Fruit fly (Drosophila melanogaster) whole organism, embryonic: Measurements from ENCODE around the gene PGRP-LF.
A peak's percentile ranks its signal among the peaks of the same experiment; 100 is the strongest.

Source experiments
- BEAF-32 ChIP-seq: fragments of 200-800 bp; sonication (Bioruptor generic); optimal IDR thresholded peaks from 3 replicates; lab custom pipeline; 2017; ENCODE audit warnings: missing biosample characterization, missing genetic modification characterization, mild to moderate bottlenecking, moderate library complexity, missing genetic modification reagents
- Blimp-1 ChIP-seq: fragments of 200-800 bp; sonication (Bioruptor generic); optimal IDR thresholded peaks from 3 replicates; lab custom pipeline; 2018; ENCODE audit warnings: missing biosample characterization, missing genetic modification characterization, mild to moderate bottlenecking, moderate library complexity, missing genetic modification reagents
- Bteb2 ChIP-seq: fragments of 200-800 bp; sonication (Bioruptor generic); optimal IDR thresholded peaks from 2 replicates; lab custom pipeline; 2016; ENCODE audit warnings: missing biosample characterization, missing genetic modification characterization
- CG10209 ChIP-seq: fragments of 200-800 bp; sonication (Bioruptor generic); optimal IDR thresholded peaks from 3 replicates; lab custom pipeline; 2017; ENCODE audit warnings: missing biosample characterization, mild to moderate bottlenecking, missing genetic modification characterization, missing genetic modification reagents
- CG10431 ChIP-seq: fragments of 200-800 bp; sonication (Bioruptor generic); optimal IDR thresholded peaks from 3 replicates; lab custom pipeline; 2018; ENCODE audit warnings: missing biosample characterization, mild to moderate bottlenecking, missing genetic modification characterization
- CG12104 ChIP-seq: fragments of 200-800 bp; sonication (Bioruptor generic); optimal IDR thresholded peaks from 3 replicates; lab custom pipeline; 2016; ENCODE audit warnings: missing biosample characterization, missing genetic modification characterization
- CG12942 ChIP-seq: fragments of 200-800 bp; sonication (Bioruptor generic); optimal IDR thresholded peaks from 3 replicates; lab custom pipeline; 2016; ENCODE audit warnings: missing biosample characterization, missing genetic modification characterization
- CG16815 ChIP-seq: fragments of 200-800 bp; sonication (Bioruptor generic); optimal IDR thresholded peaks from 3 replicates; lab custom pipeline; 2017; ENCODE audit warnings: missing biosample characterization, mild to moderate bottlenecking, missing genetic modification characterization
- CG17328 ChIP-seq: fragments of 200-800 bp; sonication (Bioruptor generic); IDR thresholded peaks from 2 replicates; pipeline ENCODE4 v1.3.6; 2022; ENCODE audit warnings: missing biosample characterization, missing genetic modification characterization
- CG17361 ChIP-seq: fragments of 200-800 bp; sonication (Bioruptor generic); IDR thresholded peaks from 3 replicates; pipeline ENCODE4 v1.3.6; 2022; ENCODE audit warnings: missing biosample characterization, missing genetic modification characterization
- CG18011 ChIP-seq: fragments of 200-800 bp; sonication (Bioruptor generic); optimal IDR thresholded peaks from 2 replicates; lab custom pipeline; 2017; ENCODE audit warnings: missing biosample characterization, missing genetic modification characterization, mild to moderate bottlenecking, moderate library complexity, missing genotype
- CG18476 ChIP-seq: fragments of 200-800 bp; sonication (Bioruptor generic); optimal IDR thresholded peaks from 2 replicates; lab custom pipeline; 2016; ENCODE audit warnings: missing biosample characterization, mild to moderate bottlenecking, missing genetic modification characterization
- CG2712 ChIP-seq: fragments of 200-800 bp; optimal IDR thresholded peaks from 3 replicates; lab custom pipeline; 2019; ENCODE audit warnings: missing biosample characterization, mild to moderate bottlenecking, missing genetic modification characterization, moderate library complexity
- CG2889 ChIP-seq: fragments of 200-800 bp; sonication (Bioruptor generic); IDR thresholded peaks from 3 replicates; pipeline ENCODE4 v1.3.6; 2022; ENCODE audit warnings: missing biosample characterization, missing genetic modification characterization
- CG3065 ChIP-seq: fragments of 200-800 bp; sonication (Bioruptor generic); optimal IDR thresholded peaks from 2 replicates; lab custom pipeline; 2016; ENCODE audit warnings: missing biosample characterization, missing genetic modification characterization
- CG3847 ChIP-seq: fragments of 200-800 bp; sonication (Bioruptor generic); IDR thresholded peaks from 2 replicates; pipeline ENCODE4 v1.3.6; 2022; ENCODE audit warnings: missing biosample characterization, missing genetic modification characterization
- CG4617 ChIP-seq: fragments of 200-800 bp; sonication (Bioruptor generic); optimal IDR thresholded peaks from 3 replicates; lab custom pipeline; 2016; ENCODE audit warnings: missing biosample characterization, missing genetic modification characterization, borderline replicate concordance
- CG5180 ChIP-seq: fragments of 200-800 bp; sonication (Bioruptor generic); optimal IDR thresholded peaks from 3 replicates; lab custom pipeline; 2017; ENCODE audit warnings: missing biosample characterization, missing genetic modification characterization, mild to moderate bottlenecking, moderate library complexity, missing genetic modification reagents
- CG6683 ChIP-seq: fragments of 200-800 bp; sonication (Bioruptor generic); optimal IDR thresholded peaks from 2 replicates; lab custom pipeline; 2017; ENCODE audit warnings: missing biosample characterization, mild to moderate bottlenecking, missing genetic modification characterization, missing genetic modification reagents
- CG7786 ChIP-seq: fragments of 200-800 bp; sonication (Bioruptor generic); optimal IDR thresholded peaks from 2 replicates; lab custom pipeline; 2016; ENCODE audit warnings: missing biosample characterization, missing genetic modification characterization
- CG8388 ChIP-seq: fragments of 200-800 bp; sonication (Bioruptor generic); optimal IDR thresholded peaks from 2 replicates; lab custom pipeline; 2019; ENCODE audit warnings: missing biosample characterization, mild to moderate bottlenecking, missing genetic modification characterization, moderate library complexity
- D ChIP-seq, 2 experiments: fragments of 200-800 bp in 1 of 2; fragments of >200 bp in 1 of 2; sonication (Bioruptor generic) in 1 of 2; optimal IDR thresholded peaks; 2 replicates in 1 of 2; 3 replicates in 1 of 2; lab custom pipeline; 2017; ENCODE audit warnings: mild to moderate bottlenecking in 1 of 2, missing biosample characterization in 1 of 2, missing genetic modification characterization in 1 of 2, missing genetic modification reagents in 1 of 2
- Dek ChIP-seq: fragments of 200-800 bp; sonication (Bioruptor generic); optimal IDR thresholded peaks from 3 replicates; lab custom pipeline; 2019; ENCODE audit warnings: missing biosample characterization, mild to moderate bottlenecking, missing genetic modification characterization, moderate library complexity
- Dfd ChIP-seq, 2 experiments: fragments of >200 bp; optimal IDR thresholded peaks; 2 replicates each; lab custom pipeline; 2017; ENCODE audit warnings: missing biosample characterization in 2 of 2, missing genetic modification characterization in 2 of 2
- ERR ChIP-seq: fragments of 200-800 bp; sonication (Bioruptor generic); optimal IDR thresholded peaks from 2 replicates; lab custom pipeline; 2016; ENCODE audit warnings: missing biosample characterization, missing genetic modification characterization
- Gug ChIP-seq: fragments of 200-800 bp; sonication (Bioruptor generic); IDR thresholded peaks from 4 replicates; pipeline ENCODE4 v1.3.6; 2022; ENCODE audit warnings: missing biosample characterization, missing genetic modification characterization
- HLH54F ChIP-seq: fragments of 200-800 bp; sonication (Bioruptor generic); optimal IDR thresholded peaks from 3 replicates; lab custom pipeline; 2016; ENCODE audit warnings: missing biosample characterization, missing genetic modification characterization
- HmgZ ChIP-seq: fragments of 200-800 bp; sonication (Bioruptor generic); optimal IDR thresholded peaks from 2 replicates; lab custom pipeline; 2018; ENCODE audit warnings: missing biosample characterization, mild to moderate bottlenecking, missing genetic modification characterization
- Kr ChIP-seq: fragments of 200-800 bp; sonication (Bioruptor generic); optimal IDR thresholded peaks from 2 replicates; lab custom pipeline; 2017; ENCODE audit warnings: missing biosample characterization, mild to moderate bottlenecking, missing genetic modification characterization
- NC2α ChIP-seq: fragments of 200-800 bp; sonication (Bioruptor generic); optimal IDR thresholded peaks from 2 replicates; lab custom pipeline; 2016; ENCODE audit warnings: missing biosample characterization, missing genetic modification characterization
- PHDP ChIP-seq: fragments of 200-800 bp; sonication (Bioruptor generic); optimal IDR thresholded peaks from 3 replicates; lab custom pipeline; 2018; ENCODE audit warnings: missing biosample characterization, mild to moderate bottlenecking, missing genetic modification characterization, moderate library complexity
- Spps ChIP-seq: fragments of 200-800 bp; sonication (Bioruptor generic); optimal IDR thresholded peaks from 2 replicates; lab custom pipeline; 2018; ENCODE audit warnings: missing biosample characterization, mild to moderate bottlenecking, missing genetic modification characterization
- TFAM ChIP-seq: fragments of 200-800 bp; sonication (Bioruptor generic); optimal IDR thresholded peaks from 2 replicates; lab custom pipeline; 2017; ENCODE audit warnings: missing biosample characterization, missing genetic modification characterization, inconsistent platforms
- Taf1 ChIP-seq: fragments of 200-800 bp; sonication (Bioruptor generic); IDR thresholded peaks from 2 replicates; pipeline ENCODE4 v1.3.6; 2022; ENCODE audit warnings: missing biosample characterization, missing genetic modification characterization
- YL-1 ChIP-seq: fragments of 200-800 bp; sonication (Bioruptor generic); optimal IDR thresholded peaks from 3 replicates; lab custom pipeline; 2017; ENCODE audit warnings: missing biosample characterization, mild to moderate bottlenecking, missing genetic modification characterization
- ato ChIP-seq: fragments of 200-800 bp; sonication (Bioruptor generic); IDR thresholded peaks from 2 replicates; pipeline ENCODE4 v1.3.6; 2022; ENCODE audit warnings: missing biosample characterization, missing genetic modification characterization; ENCODE audit not compliant: partially characterized antibody
- btn ChIP-seq: fragments of 200-800 bp; sonication (Bioruptor generic); optimal IDR thresholded peaks from 2 replicates; lab custom pipeline; 2016; ENCODE audit warnings: missing biosample characterization, missing genetic modification characterization
- dm ChIP-seq: fragments of 200-800 bp; sonication (Bioruptor generic); optimal IDR thresholded peaks from 3 replicates; lab custom pipeline; 2016; ENCODE audit warnings: missing biosample characterization, missing genetic modification characterization
- dysf ChIP-seq: fragments of 200-800 bp; sonication (Bioruptor generic); IDR thresholded peaks from 3 replicates; pipeline ENCODE4 v1.3.6; 2022; ENCODE audit warnings: missing biosample characterization, missing genetic modification characterization
- eyg ChIP-seq: fragments of 200-800 bp; sonication (Bioruptor generic); optimal IDR thresholded peaks from 3 replicates; lab custom pipeline; 2016; ENCODE audit warnings: missing biosample characterization, missing genetic modification characterization
- fru ChIP-seq: fragments of >200 bp; optimal IDR thresholded peaks from 2 replicates; lab custom pipeline; 2017
- grau ChIP-seq: fragments of 200-800 bp; optimal IDR thresholded peaks from 3 replicates; lab custom pipeline; 2019; ENCODE audit warnings: missing biosample characterization, mild to moderate bottlenecking, missing genetic modification characterization, moderate library complexity
- gsb ChIP-seq: fragments of 200-800 bp; sonication (Bioruptor generic); IDR thresholded peaks from 2 replicates; pipeline ENCODE4 v1.3.6; 2022; ENCODE audit warnings: missing biosample characterization, missing genetic modification characterization
- klu ChIP-seq: fragments of 200-800 bp; sonication (Bioruptor generic); IDR thresholded peaks from 2 replicates; pipeline ENCODE4 v1.3.6; 2022; ENCODE audit warnings: missing biosample characterization, missing genetic modification characterization
- lola ChIP-seq, 3 experiments: fragments of >200 bp in 2 of 3; fragments of 200-800 bp in 1 of 3; sonication (Bioruptor generic) in 1 of 3; optimal IDR thresholded peaks; 2 replicates each; lab custom pipeline; 2017 to 2019; ENCODE audit warnings: missing biosample characterization in 3 of 3, missing genetic modification characterization in 3 of 3, mild to moderate bottlenecking in 1 of 3, moderate library complexity in 1 of 3
- shn ChIP-seq: fragments of 200-800 bp; sonication (Bioruptor generic); optimal IDR thresholded peaks from 3 replicates; lab custom pipeline; 2016; ENCODE audit warnings: missing biosample characterization, missing genetic modification characterization
- tna ChIP-seq: fragments of 200-800 bp; sonication (Bioruptor generic); IDR thresholded peaks from 2 replicates; pipeline ENCODE4 v1.3.6; 2022; ENCODE audit warnings: missing biosample characterization, missing genetic modification characterization; ENCODE audit not compliant: partially characterized antibody
- usp ChIP-seq: fragments of >200 bp; optimal IDR thresholded peaks from 2 replicates; lab custom pipeline; 2017; ENCODE audit warnings: missing biosample characterization, missing genetic modification characterization
- vvl ChIP-seq: fragments of 200-800 bp; sonication (Bioruptor generic); IDR thresholded peaks from 2 replicates; pipeline ENCODE4 v1.3.6; 2022; ENCODE audit warnings: missing biosample characterization, missing genetic modification characterization

PGRP-LF gene

dm6 chr3L:9383345-9384075, 34.1 kb downstream of the PGRP-LF start, which contains the start of gene Hsp27 (continued):
- TF ChIP-seq grau (tag; lab: Kevin White, UChicago) (peak; percentile 97), dm (GFP tag; lab: Kevin White, UChicago) (peak; percentile 62), CG12104 (peak; percentile 92), Dfd (GFP tag; optimal IDR thresholded peaks at IDR 0.05; lab: Kevin White, UChicago) (no peak), gsb (GFP tag; lab: Robert Waterston, UW) (peak; percentile 96), fru (lab: Kevin White, UChicago) (no peak), Dek (tag; lab: Kevin White, UChicago) (peak; percentile 97), CG7786 (GFP tag; lab: Kevin White, UChicago) (peak; percentile 88), YL-1 (GFP tag; lab: Kevin White, UChicago) (peak; percentile 94), HLH54F (GFP tag; lab: Kevin White, UChicago) (peak; percentile 86), eyg (GFP tag; lab: Kevin White, UChicago) (peak; percentile 92), Gug (peak; percentile 99), CG6683 (GFP tag; lab: Kevin White, UChicago) (peak; percentile 95), CG3847 (GFP tag; lab: Robert Waterston, UW) (peak; percentile 96), CG2712 (peak; percentile 99), tna (GFP tag; lab: Robert Waterston, UW) (no peak), ato (GFP tag; lab: Robert Waterston, UW) (no peak), CG10209 (peak; percentile 98), ERR (peak; percentile 89), BEAF-32 (GFP tag; lab: Kevin White, UChicago) (peak; percentile 8), Taf1 (peak; percentile 97), CG2889 (GFP tag; lab: Robert Waterston, UW) (peak; percentile 94), btn (GFP tag; lab: Kevin White, UChicago) (peak; percentile 94), CG18476 (peak; percentile 98), klu (GFP tag; lab: Robert Waterston, UW) (peak; percentile 96), CG5180 (GFP tag; lab: Kevin White, UChicago) (peak; percentile 87), PHDP (tag; lab: Kevin White, UChicago) (peak; percentile 98), dysf (GFP tag; lab: Robert Waterston, UW) (peak; percentile 99), NC2α (GFP tag; lab: Kevin White, UChicago) (peak; percentile 65), Blimp-1 (peak; percentile 98), CG10431 (GFP tag; lab: Kevin White, UChicago) (peak; percentile 93), CG16815 (peak; percentile 97), shn (peak; percentile 74), lola (GFP tag; optimal IDR thresholded peaks at IDR 0.05; lab: Kevin White, UChicago) (peak in 1 of 3 experiments; percentile 95), D (optimal IDR thresholded peaks at IDR 0.05; lab: Kevin White, UChicago) (no peak), D (GFP tag; optimal IDR thresholded peaks at IDR 0.05; lab: Kevin White, UChicago) (peak; percentile 98), HmgZ (tag; lab: Kevin White, UChicago) (peak; percentile 97), CG12942 (GFP tag; lab: Kevin White, UChicago) (peak; percentile 97), CG4617 (peak; percentile 96), CG17361 (GFP tag; lab: Robert Waterston, UW) (peak; percentile 99), usp (GFP tag; lab: Kevin White, UChicago) (no peak), CG8388 (peak; percentile 97), CG18011 (GFP tag; lab: Kevin White, UChicago) (peak; percentile 89), Spps (tag; lab: Kevin White, UChicago) (peak; percentile 96), Kr (GFP tag; lab: Kevin White, UChicago) (peak; percentile 33), vvl (GFP tag; lab: Robert Waterston, UW) (peak; percentile 99), CG17328 (GFP tag; lab: Robert Waterston, UW) (peak; percentile 98), Bteb2 (GFP tag; lab: Kevin White, UChicago) (peak; percentile 94), TFAM (GFP tag; lab: Kevin White, UChicago) (peak; percentile 92), CG3065 (GFP tag; lab: Kevin White, UChicago) (peak; percentile 95)
